Fruit fly (Drosophila melanogaster) whole organism, adult: ENCODE data around the gene CG11263.

Experiments used
- CG11617 ChIP-seq: fragments of 200-800 bp; sonication (Bioruptor generic); optimal IDR thresholded peaks from 2 replicates; lab custom pipeline; 2017; ENCODE audit warnings: mild to moderate bottlenecking, missing biosample characterization, missing genetic modification reagents, missing genetic modification characterization
- CG12768 ChIP-seq: fragments of 200-800 bp; sonication (Bioruptor generic); optimal IDR thresholded peaks from 2 replicates; lab custom pipeline; 2017; ENCODE audit warnings: missing biosample characterization, missing genetic modification characterization, mild to moderate bottlenecking, moderate library complexity, missing genetic modification reagents
- CG14711 ChIP-seq: fragments of 200-800 bp; sonication (Bioruptor generic); optimal IDR thresholded peaks from 2 replicates; lab custom pipeline; 2018; ENCODE audit warnings: missing biosample characterization, mild to moderate bottlenecking, missing genetic modification characterization, moderate library complexity
- CG1620 ChIP-seq: fragments of 200-800 bp; sonication (Bioruptor generic); optimal IDR thresholded peaks from 2 replicates; lab custom pipeline; 2016; ENCODE audit warnings: missing biosample characterization, missing genetic modification characterization
- CG33017 ChIP-seq: fragments of 200-800 bp; sonication (Bioruptor generic); optimal IDR thresholded peaks from 2 replicates; lab custom pipeline; 2018; ENCODE audit warnings: missing biosample characterization, mild to moderate bottlenecking, missing genetic modification characterization, moderate library complexity
- CG5204 ChIP-seq: fragments of 200-800 bp; sonication (Bioruptor generic); optimal IDR thresholded peaks from 2 replicates; lab custom pipeline; 2016; ENCODE audit warnings: missing biosample characterization, missing genetic modification characterization
- CG7045 ChIP-seq: fragments of 200-800 bp; sonication (Bioruptor generic); optimal IDR thresholded peaks from 2 replicates; lab custom pipeline; 2017; ENCODE audit warnings: missing biosample characterization, mild to moderate bottlenecking, missing genetic modification characterization
- CG7101 ChIP-seq: fragments of 200-800 bp; sonication (Bioruptor generic); optimal IDR thresholded peaks from 2 replicates; lab custom pipeline; 2018; ENCODE audit warnings: missing biosample characterization, mild to moderate bottlenecking, missing genetic modification characterization, moderate library complexity
- Clk ChIP-seq: fragments of 200-800 bp; sonication (Bioruptor generic); optimal IDR thresholded peaks from 2 replicates; lab custom pipeline; 2017; ENCODE audit warnings: missing biosample characterization, missing genetic modification characterization
- Crg-1 ChIP-seq: fragments of 200-800 bp; sonication (Bioruptor generic); optimal IDR thresholded peaks from 2 replicates; lab custom pipeline; 2016; ENCODE audit warnings: missing biosample characterization, missing genetic modification characterization
- Hr96 ChIP-seq: fragments of 200-800 bp; sonication (Bioruptor generic); optimal IDR thresholded peaks from 2 replicates; lab custom pipeline; 2016; ENCODE audit warnings: missing biosample characterization, missing genetic modification characterization
- Mnt ChIP-seq: fragments of 200-800 bp; sonication (Bioruptor generic); optimal IDR thresholded peaks from 2 replicates; lab custom pipeline; 2016; ENCODE audit warnings: missing biosample characterization, mild to moderate bottlenecking, missing genetic modification characterization
- bab1 ChIP-seq: fragments of 200-800 bp; sonication (Bioruptor generic); optimal IDR thresholded peaks from 3 replicates; lab custom pipeline; 2019; ENCODE audit warnings: missing biosample characterization, mild to moderate bottlenecking, missing genetic modification characterization, moderate library complexity
- cic ChIP-seq: fragments of 200-800 bp; sonication (Bioruptor generic); optimal IDR thresholded peaks from 2 replicates; lab custom pipeline; 2017; ENCODE audit warnings: missing biosample characterization, mild to moderate bottlenecking, missing genetic modification characterization, moderate library complexity
- cnc ChIP-seq, 2 experiments: fragments of >200 bp; optimal IDR thresholded peaks; 2 replicates each; lab custom pipeline; 2017
- kay ChIP-seq: fragments of 200-800 bp; sonication (Bioruptor generic); peaks from one replicate; lab custom pipeline; 2016; ENCODE audit warnings: missing biosample characterization, missing genetic modification characterization, borderline replicate concordance
- ovo ChIP-seq: fragments of 200-800 bp; sonication (Bioruptor generic); optimal IDR thresholded peaks from 2 replicates; lab custom pipeline; 2016; ENCODE audit warnings: missing biosample characterization, missing genetic modification characterization
- pad ChIP-seq: fragments of 200-800 bp; sonication (Bioruptor generic); optimal IDR thresholded peaks from 3 replicates; lab custom pipeline; 2017; ENCODE audit warnings: missing biosample characterization, missing genetic modification characterization, mild to moderate bottlenecking, moderate library complexity, missing genetic modification reagents
- tj ChIP-seq: fragments of 200-800 bp; sonication (Bioruptor generic); optimal IDR thresholded peaks from 3 replicates; lab custom pipeline; 2017; ENCODE audit warnings: missing biosample characterization, mild to moderate bottlenecking, missing genetic modification characterization, moderate library complexity
- toe ChIP-seq: fragments of 200-800 bp; sonication (Bioruptor generic); optimal IDR thresholded peaks from 2 replicates; lab custom pipeline; 2016; ENCODE audit warnings: missing biosample characterization, missing genetic modification characterization

CG11263 gene

DNA sequence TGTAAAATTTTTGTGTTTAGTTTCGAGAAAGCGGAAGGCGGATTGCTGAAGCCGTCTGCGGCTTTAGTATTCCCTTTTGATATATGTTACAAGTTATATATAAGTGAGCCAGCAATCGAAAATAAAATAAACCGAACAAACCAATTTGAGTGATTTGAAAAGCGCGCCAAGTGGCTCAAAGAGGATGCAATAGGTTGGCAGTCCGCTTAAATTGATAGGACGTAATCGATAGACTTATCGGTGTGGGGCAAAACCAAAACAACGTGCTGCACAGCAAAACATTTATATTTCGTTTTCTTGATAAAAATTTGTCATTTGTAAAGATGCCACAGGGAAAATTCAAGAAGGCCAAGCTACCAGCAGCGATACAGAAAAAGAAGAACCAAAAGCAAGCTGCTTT is 40.1 kb downstream of the CG11263 start, which contains the start of gene CG11279:
Gene CG11279 (plus strand): TSS at position 220 of the 400 bp plus-strand sequence.
- TF ChIP-seq toe (GFP tag; lab: Kevin White, UChicago) (no peak), bab1 (GFP tag; lab: Kevin White, UChicago) (peak; percentile 36), Mnt (peak; percentile 26)

DNA sequence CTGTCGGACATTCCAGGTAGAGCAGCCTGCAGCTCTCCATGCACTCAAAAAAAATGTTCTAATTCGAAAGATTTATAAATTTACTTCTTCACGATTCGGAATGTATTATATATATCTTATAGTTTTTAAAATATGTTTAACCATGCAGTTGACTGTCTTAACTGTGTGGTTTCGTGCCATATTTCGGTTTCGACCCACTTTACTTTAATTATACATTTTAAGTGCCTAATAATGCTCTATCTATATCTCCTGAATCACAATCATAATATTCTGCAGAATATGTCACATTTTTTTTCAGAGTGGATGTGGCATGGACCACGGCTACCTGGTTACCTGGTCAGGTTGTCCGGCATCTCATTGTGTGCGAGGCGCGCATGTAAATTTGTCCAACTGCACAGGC is 43.1 kb downstream of the CG11263 start:
- TF ChIP-seq Mnt (no peak), CG12768 (GFP tag; lab: Kevin White, UChicago) (no peak), Clk (no peak), CG1620 (GFP tag; lab: Kevin White, UChicago) (no peak), CG11617 (no peak), toe (GFP tag; lab: Kevin White, UChicago) (no peak), cic (GFP tag; lab: Kevin White, UChicago) (no peak), Hr96 (GFP tag; lab: Kevin White, UChicago) (no peak), CG5204 (GFP tag; lab: Kevin White, UChicago) (no peak), tj (GFP tag; lab: Kevin White, UChicago) (no peak), kay (no peak), pad (GFP tag; lab: Kevin White, UChicago) (no peak), CG7045 (no peak), CG33017 (tag; lab: Kevin White, UChicago) (no peak), CG7101 (tag; lab: Kevin White, UChicago) (no peak), Crg-1 (GFP tag; lab: Kevin White, UChicago) (no peak), CG14711 (tag; lab: Kevin White, UChicago) (no peak), cnc (optimal IDR thresholded peaks at IDR 0.05; lab: Kevin White, UChicago) (no peak), bab1 (GFP tag; lab: Kevin White, UChicago) (no peak), ovo (GFP tag; lab: Kevin White, UChicago) (no peak)

dm6 chr3L:13050675-13051202 is 44.1 kb downstream of the CG11263 start:
- TF ChIP-seq toe (GFP tag; lab: Kevin White, UChicago) (no peak), pad (GFP tag; lab: Kevin White, UChicago) (no peak), kay (no peak), Crg-1 (GFP tag; lab: Kevin White, UChicago) (no peak), Clk (no peak), CG14711 (tag; lab: Kevin White, UChicago) (no peak), CG33017 (tag; lab: Kevin White, UChicago) (no peak), CG7045 (no peak), Hr96 (GFP tag; lab: Kevin White, UChicago) (no peak), Mnt (no peak), cnc (optimal IDR thresholded peaks at IDR 0.05; lab: Kevin White, UChicago) (no peak), CG11617 (no peak), CG1620 (GFP tag; lab: Kevin White, UChicago) (no peak), tj (GFP tag; lab: Kevin White, UChicago) (no peak), cic (GFP tag; lab: Kevin White, UChicago) (no peak), ovo (GFP tag; lab: Kevin White, UChicago) (no peak), bab1 (GFP tag; lab: Kevin White, UChicago) (no peak), CG5204 (GFP tag; lab: Kevin White, UChicago) (no peak)
